Fruit fly (Drosophila melanogaster) whole organism, wandering third instar larva: Measurements from ENCODE around the gene Mtr3.

Experiments used
- Abd-B ChIP-seq: fragments of >200 bp; optimal IDR thresholded peaks from 2 replicates; lab custom pipeline; 2017; ENCODE audit warnings: missing biosample characterization, missing genetic modification characterization
- CG32264 ChIP-seq: fragments of 200-800 bp; sonication (Bioruptor generic); optimal IDR thresholded peaks from 2 replicates; lab custom pipeline; 2016; ENCODE audit warnings: missing biosample characterization, missing genetic modification characterization
- CG9705 ChIP-seq: fragments of 200-800 bp; sonication (Bioruptor generic); optimal IDR thresholded peaks from 2 replicates; lab custom pipeline; 2018; ENCODE audit warnings: missing biosample characterization, mild to moderate bottlenecking, missing genetic modification characterization
- CrebA ChIP-seq: fragments of 200-800 bp; sonication (Bioruptor generic); optimal IDR thresholded peaks from 2 replicates; lab custom pipeline; 2016; ENCODE audit warnings: missing biosample characterization, mild to moderate bottlenecking, missing genetic modification characterization, borderline replicate concordance
- Dfd ChIP-seq: fragments of >200 bp; optimal IDR thresholded peaks from 2 replicates; lab custom pipeline; 2017; ENCODE audit warnings: missing biosample characterization, missing genetic modification characterization
- Dif ChIP-seq: fragments of 200-275, 200-300 bp; sonication (Bioruptor generic); optimal IDR thresholded peaks from 2 replicates; lab custom pipeline; 2018; ENCODE audit warnings: missing biosample characterization, missing genetic modification characterization; ENCODE audit not compliant: partially characterized antibody
- GATAd ChIP-seq: sonication (Bioruptor generic); optimal IDR thresholded peaks from 2 replicates; lab custom pipeline; 2016; ENCODE audit warnings: missing biosample characterization, missing genetic modification characterization
- HLH106 ChIP-seq: fragments of 200-800 bp; optimal IDR thresholded peaks from 3 replicates; lab custom pipeline; 2019; ENCODE audit warnings: missing biosample characterization, mild to moderate bottlenecking, missing genetic modification characterization, moderate library complexity
- Hnf4 ChIP-seq: fragments of 200-800 bp; sonication (Bioruptor generic); optimal IDR thresholded peaks from 2 replicates; lab custom pipeline; 2016; ENCODE audit warnings: missing biosample characterization, mild to moderate bottlenecking, missing genetic modification characterization
- Hr78 ChIP-seq: fragments of >200 bp; optimal IDR thresholded peaks from 2 replicates; lab custom pipeline; 2017; ENCODE audit warnings: missing biosample characterization, missing genetic modification characterization
- Hr83 ChIP-seq: fragments of 200-300 bp; sonication (Bioruptor generic); optimal IDR thresholded peaks from 2 replicates; lab custom pipeline; 2016; ENCODE audit warnings: missing biosample characterization, mild to moderate bottlenecking, missing genetic modification characterization, moderate library complexity; ENCODE audit not compliant: poor library complexity, severe bottlenecking
- Jra ChIP-seq: sonication (Bioruptor generic); optimal IDR thresholded peaks from 2 replicates; lab custom pipeline; 2016; ENCODE audit warnings: missing biosample characterization, missing genetic modification characterization
- Mio ChIP-seq: sonication (Bioruptor generic); optimal IDR thresholded peaks from 2 replicates; lab custom pipeline; 2016; ENCODE audit warnings: missing biosample characterization, missing genetic modification characterization
- Myc ChIP-seq: fragments of >200 bp; optimal IDR thresholded peaks from 2 replicates; lab custom pipeline; 2017
- N ChIP-seq: fragments of >200 bp; optimal IDR thresholded peaks from 2 replicates; lab custom pipeline; 2018; ENCODE audit warnings: missing biosample characterization, missing external identifiers, missing genetic modification characterization
- OdsH ChIP-seq: fragments of 200-800 bp; sonication (Bioruptor generic); optimal IDR thresholded peaks from 2 replicates; lab custom pipeline; 2016; ENCODE audit warnings: missing biosample characterization, mild to moderate bottlenecking, missing genetic modification characterization
- Rel ChIP-seq, 2 experiments: fragments of 200-800 bp; sonication (Bioruptor generic) in 1 of 2; optimal IDR thresholded peaks; 2 replicates in 1 of 2; 3 replicates in 1 of 2; lab custom pipeline; 2016 to 2019; ENCODE audit warnings: mild to moderate bottlenecking in 2 of 2, missing biosample characterization in 2 of 2, missing genetic modification characterization in 2 of 2, moderate library complexity in 1 of 2
- Sp1 ChIP-seq: fragments of 200-800 bp; sonication (Bioruptor generic); optimal IDR thresholded peaks from 3 replicates; lab custom pipeline; 2019; ENCODE audit warnings: missing biosample characterization, mild to moderate bottlenecking, missing genetic modification characterization, moderate library complexity
- Vsx2 ChIP-seq: fragments of 200-300, 225-300 bp; sonication (Bioruptor generic); optimal IDR thresholded peaks from 2 replicates; lab custom pipeline; 2018; ENCODE audit warnings: missing biosample characterization, missing genetic modification characterization; ENCODE audit not compliant: partially characterized antibody
- br ChIP-seq: fragments of 200-800 bp; sonication (Bioruptor generic); optimal IDR thresholded peaks from 2 replicates; lab custom pipeline; 2016; ENCODE audit warnings: missing biosample characterization, missing genetic modification characterization
- brk ChIP-seq: fragments of 200-800 bp; sonication (Bioruptor generic); optimal IDR thresholded peaks from 2 replicates; lab custom pipeline; 2016; ENCODE audit warnings: missing biosample characterization, mild to moderate bottlenecking, missing genetic modification characterization
- dl ChIP-seq, 2 experiments: fragments of 175-275, 200-275 bp in 1 of 2; fragments of 200-275 bp in 1 of 2; sonication (Bioruptor generic); optimal IDR thresholded peaks; lab custom pipeline; 2018; ENCODE audit warnings: mild to moderate bottlenecking in 2 of 2, missing biosample characterization in 2 of 2, missing genetic modification characterization in 2 of 2, moderate library complexity in 2 of 2; ENCODE audit not compliant: partially characterized antibody in 2 of 2, insufficient read depth in 1 of 2
- dmrt93B ChIP-seq: fragments of 200-800 bp; sonication (Bioruptor generic); optimal IDR thresholded peaks from 2 replicates; lab custom pipeline; 2018; ENCODE audit warnings: missing biosample characterization, mild to moderate bottlenecking, missing genetic modification characterization
- dsf ChIP-seq: sonication (Bioruptor generic); optimal IDR thresholded peaks from 2 replicates; lab custom pipeline; 2016; ENCODE audit warnings: missing biosample characterization, missing genetic modification characterization, borderline replicate concordance
- ey ChIP-seq: fragments of 200-800 bp; sonication (Bioruptor generic); optimal IDR thresholded peaks from 2 replicates; lab custom pipeline; 2016; ENCODE audit warnings: missing biosample characterization, missing genetic modification characterization
- foxo ChIP-seq, 2 experiments: fragments of 200-800 bp; sonication (Bioruptor generic); optimal IDR thresholded peaks; 2 replicates in 1 of 2; 3 replicates in 1 of 2; lab custom pipeline; 2016 to 2017; ENCODE audit warnings: missing biosample characterization in 2 of 2, missing genetic modification characterization in 2 of 2
- fru ChIP-seq: fragments of 200-800 bp; sonication (Bioruptor generic); optimal IDR thresholded peaks from 3 replicates; lab custom pipeline; 2016; ENCODE audit warnings: missing biosample characterization, mild to moderate bottlenecking, missing genetic modification characterization
- h ChIP-seq: fragments of 200-800 bp; sonication (Bioruptor generic); optimal IDR thresholded peaks from 3 replicates; lab custom pipeline; 2016; ENCODE audit warnings: missing biosample characterization, mild to moderate bottlenecking, missing genetic modification characterization
- jim ChIP-seq: fragments of 175-275, 200-325 bp; sonication (Bioruptor generic); optimal IDR thresholded peaks from 2 replicates; lab custom pipeline; 2016; ENCODE audit warnings: missing biosample characterization, mild to moderate bottlenecking, missing genetic modification characterization
- lola ChIP-seq: fragments of >200 bp; optimal IDR thresholded peaks from 2 replicates; lab custom pipeline; 2017; ENCODE audit warnings: missing biosample characterization, missing genetic modification characterization
- pan ChIP-seq: fragments of >200 bp; optimal IDR thresholded peaks from 2 replicates; lab custom pipeline; 2017
- psq ChIP-seq: fragments of 200-800 bp; sonication (Bioruptor generic); optimal IDR thresholded peaks from 3 replicates; lab custom pipeline; 2017; ENCODE audit warnings: missing biosample characterization, mild to moderate bottlenecking, missing genetic modification characterization, moderate library complexity
- rgr ChIP-seq: fragments of 200-800 bp; sonication (Bioruptor generic); optimal IDR thresholded peaks from 3 replicates; lab custom pipeline; 2016; ENCODE audit warnings: missing biosample characterization, mild to moderate bottlenecking, missing genetic modification characterization
- sage ChIP-seq: fragments of 200-800 bp; sonication (Bioruptor generic); optimal IDR thresholded peaks from 2 replicates; lab custom pipeline; 2016; ENCODE audit warnings: missing biosample characterization, mild to moderate bottlenecking, missing genetic modification characterization
- sv ChIP-seq: fragments of 200-800 bp; sonication (Bioruptor generic); optimal IDR thresholded peaks from 3 replicates; lab custom pipeline; 2016; ENCODE audit warnings: missing biosample characterization, missing genetic modification characterization
- tai ChIP-seq: sonication (Bioruptor generic); optimal IDR thresholded peaks from 2 replicates; lab custom pipeline; 2016; ENCODE audit warnings: missing biosample characterization, missing genetic modification characterization
- usp ChIP-seq: fragments of >200 bp; optimal IDR thresholded peaks from 2 replicates; lab custom pipeline; 2017; ENCODE audit warnings: missing biosample characterization, missing genetic modification characterization
- woc ChIP-seq: sonication (Bioruptor generic); optimal IDR thresholded peaks from 2 replicates; lab custom pipeline; 2016; ENCODE audit warnings: missing biosample characterization, mild to moderate bottlenecking, missing genetic modification characterization

Mtr3 gene

DNA sequence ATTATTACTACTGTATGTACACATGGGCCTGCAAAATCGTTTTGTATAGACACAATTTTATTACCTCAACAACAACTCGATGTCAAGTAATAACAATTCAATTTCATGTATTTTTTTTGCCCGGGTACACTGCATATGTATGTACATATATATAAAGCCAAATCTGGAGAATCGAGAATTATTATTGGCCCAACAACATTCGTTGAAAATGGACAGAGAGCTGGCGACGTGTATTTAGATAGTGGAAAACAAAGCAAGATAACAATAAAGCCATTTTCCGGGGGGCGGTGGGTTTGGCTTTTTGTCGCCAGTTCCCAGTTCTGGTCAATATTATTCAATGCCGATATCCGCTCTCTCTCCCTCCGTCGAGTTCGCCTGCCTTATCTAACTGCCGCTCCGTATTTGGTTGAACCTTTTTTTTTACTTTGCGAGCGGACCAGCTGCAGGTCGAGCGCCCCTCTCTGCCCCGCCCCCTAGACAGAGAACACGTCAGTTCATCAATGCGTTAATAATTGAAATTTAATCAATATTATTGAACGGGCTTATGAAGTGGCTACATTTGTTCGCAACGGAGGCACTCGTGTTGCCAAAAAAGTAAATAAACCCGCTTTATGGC lies 16.3 kb upstream of the Mtr3 start:
- TF ChIP-seq fru (peak; percentile 46), h (peak; percentile 50), foxo (GFP tag; optimal IDR thresholded peaks at IDR 0.05; lab: Kevin White, UChicago) (peak in 1 of 2 experiments; percentile 0), jim (GFP tag; lab: Kevin White, UChicago) (peak; percentile 95), HLH106 (no peak), Dif (peak; percentile 31)

DNA sequence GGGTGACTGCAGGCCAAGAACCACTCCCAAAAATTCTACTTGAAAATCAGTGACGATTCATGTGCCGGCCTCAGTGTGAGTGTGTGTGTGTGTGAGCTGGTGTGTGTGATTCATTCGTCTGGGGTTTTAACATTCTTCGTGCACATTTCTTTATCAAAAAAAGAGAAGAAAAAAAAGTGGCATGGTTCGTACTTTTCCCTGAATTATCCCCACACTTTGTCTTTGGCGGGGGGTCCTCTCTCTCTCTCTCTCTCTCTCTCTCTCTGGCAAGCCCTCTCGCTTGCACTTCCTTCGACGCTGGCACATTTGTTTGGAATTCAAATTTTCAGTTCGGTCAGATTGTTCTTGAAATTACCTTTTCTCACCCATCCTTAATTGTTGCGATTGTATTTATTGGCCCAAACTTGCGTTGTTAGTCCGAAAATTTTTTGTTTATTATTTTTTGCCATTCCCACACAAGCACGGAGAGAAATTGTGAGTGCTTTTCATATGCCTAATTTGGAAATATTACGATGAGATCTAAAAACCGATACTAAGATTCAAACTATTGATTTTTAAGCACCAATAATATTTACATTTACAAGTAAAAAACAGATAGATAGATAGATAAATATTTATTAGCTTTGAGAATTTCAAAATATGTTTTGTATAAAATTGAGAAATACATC lies 15.7 kb upstream of the Mtr3 start:
- TF ChIP-seq h (peak; percentile 39), rgr (GFP tag; lab: Kevin White, UChicago) (peak; percentile 35), fru (peak; percentile 7), CG9705 (no peak), foxo (GFP tag; optimal IDR thresholded peaks at IDR 0.05; lab: Kevin White, UChicago) (peak in 1 of 2 experiments; percentile 45), Dif (peak; percentile 47), ey (peak; percentile 10), psq (GFP tag; lab: Kevin White, UChicago) (peak; percentile 23), Dfd (GFP tag; lab: Kevin White, UChicago) (peak; percentile 18), woc (GFP tag; lab: Kevin White, UChicago) (peak; percentile 42), HLH106 (peak; percentile 35), dl (GFP tag; optimal IDR thresholded peaks at IDR 0.05; lab: Kevin White, UChicago; ENCODE audit: insufficient read depth in 1 of 2, partially characterized antibody in 2 of 2) (no peak), Rel (GFP tag; optimal IDR thresholded peaks at IDR 0.05; lab: Kevin White, UChicago) (no peak), Rel (tag; optimal IDR thresholded peaks at IDR 0.05; lab: Kevin White, UChicago) (peak; percentile 84), dsf (no peak), jim (GFP tag; lab: Kevin White, UChicago) (peak; percentile 20), OdsH (GFP tag; lab: Kevin White, UChicago) (peak; percentile 20), tai (GFP tag; lab: Kevin White, UChicago) (no peak)

DNA sequence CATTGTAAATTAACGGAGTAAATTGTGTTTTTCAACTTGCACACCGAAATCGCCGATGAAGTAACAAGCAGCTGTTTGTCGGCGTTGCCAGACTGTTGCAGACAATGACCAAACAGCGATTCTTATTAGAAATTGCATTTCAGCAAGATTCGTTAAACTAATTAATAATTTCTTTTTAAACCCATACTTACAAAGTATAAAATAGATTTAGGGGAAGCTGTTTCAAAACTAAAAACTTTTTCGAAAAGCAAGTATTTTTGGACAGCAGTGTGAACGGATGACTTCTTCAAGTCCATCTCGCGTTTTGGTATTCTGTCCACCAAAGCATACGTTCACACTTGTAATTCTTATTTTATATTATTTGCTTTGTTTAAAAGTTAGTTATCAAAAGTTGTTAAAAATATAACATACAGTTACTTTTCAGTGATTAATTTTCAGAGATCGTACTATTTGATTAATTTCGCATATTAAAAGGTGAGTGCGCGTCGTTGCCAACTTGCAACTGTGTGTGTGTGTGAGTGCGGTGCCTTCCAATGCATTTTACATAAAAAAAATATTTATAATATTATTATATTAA lies 15.0 kb upstream of the Mtr3 start, which contains the start of the genes CG8004 and RhoGDI:
Gene CG8004 (minus strand): TSS at position 74 of the 577 bp plus-strand sequence.
Gene RhoGDI (plus strand): TSS at position 309 of the 577 bp plus-strand sequence.
- TF ChIP-seq OdsH (GFP tag; lab: Kevin White, UChicago) (peak; percentile 45), usp (GFP tag; lab: Kevin White, UChicago) (no peak), h (peak; percentile 69), dsf (no peak), sage (GFP tag; lab: Kevin White, UChicago) (no peak), CG9705 (peak; percentile 42), fru (peak; percentile 84), CG32264 (GFP tag; lab: Kevin White, UChicago) (peak; percentile 52), Hr78 (GFP tag; lab: Kevin White, UChicago) (no peak), Hr83 (GFP tag; lab: Kevin White, UChicago) (peak; percentile 44), Myc (lab: Kevin White, UChicago) (no peak), sv (GFP tag; lab: Kevin White, UChicago) (peak; percentile 78), Mio (no peak), N (GFP tag; lab: Kevin White, UChicago) (no peak), jim (GFP tag; lab: Kevin White, UChicago) (no peak), CrebA (GFP tag; lab: Kevin White, UChicago) (no peak), tai (GFP tag; lab: Kevin White, UChicago) (no peak), Sp1 (GFP tag; lab: Kevin White, UChicago) (peak; percentile 28), Rel (GFP tag; optimal IDR thresholded peaks at IDR 0.05; lab: Kevin White, UChicago) (no peak), Rel (tag; optimal IDR thresholded peaks at IDR 0.05; lab: Kevin White, UChicago) (peak; percentile 36), brk (GFP tag; lab: Kevin White, UChicago) (no peak), Dif (no peak), br (peak; percentile 12), Hnf4 (GFP tag; lab: Kevin White, UChicago) (peak; percentile 79), dl (GFP tag; optimal IDR thresholded peaks at IDR 0.05; lab: Kevin White, UChicago; ENCODE audit: insufficient read depth in 1 of 2, partially characterized antibody in 2 of 2) (no peak), Dfd (GFP tag; lab: Kevin White, UChicago) (no peak), HLH106 (peak; percentile 58), woc (GFP tag; lab: Kevin White, UChicago) (peak; percentile 12), Jra (GFP tag; lab: Kevin White, UChicago) (no peak), Vsx2 (GFP tag; lab: Kevin White, UChicago) (no peak), pan (lab: Kevin White, UChicago) (no peak), psq (GFP tag; lab: Kevin White, UChicago) (peak; percentile 23), Abd-B (no peak), lola (GFP tag; lab: Kevin White, UChicago) (no peak), ey (peak; percentile 70), GATAd (GFP tag; lab: Kevin White, UChicago) (no peak), rgr (GFP tag; lab: Kevin White, UChicago) (peak; percentile 62), foxo (GFP tag; optimal IDR thresholded peaks at IDR 0.05; lab: Kevin White, UChicago) (peak in 1 of 2 experiments; percentile 75), dmrt93B (GFP tag; lab: Kevin White, UChicago) (no peak)
